Fruit fly (Drosophila melanogaster) whole organism, embryonic: ENCODE data around the gene Dhdds.

Experiments
- Atf-2 ChIP-seq: fragments of 200-800 bp; sonication (Bioruptor generic); optimal IDR thresholded peaks from 2 replicates; lab custom pipeline; 2016; ENCODE audit warnings: missing biosample characterization, missing genetic modification characterization
- B-H2 ChIP-seq: fragments of 200-800 bp; sonication (Bioruptor generic); optimal IDR thresholded peaks from 2 replicates; lab custom pipeline; 2018; ENCODE audit warnings: missing biosample characterization, mild to moderate bottlenecking, missing genetic modification characterization
- Bteb2 ChIP-seq: fragments of 200-800 bp; sonication (Bioruptor generic); optimal IDR thresholded peaks from 2 replicates; lab custom pipeline; 2016; ENCODE audit warnings: missing biosample characterization, missing genetic modification characterization
- CG10366 ChIP-seq: fragments of 200-800 bp; sonication (Bioruptor generic); IDR thresholded peaks from 2 replicates; pipeline ENCODE4 v1.3.6; 2022; ENCODE audit warnings: missing biosample characterization, missing genetic modification characterization
- CG10959 ChIP-seq: fragments of 200-800 bp; sonication (Bioruptor generic); IDR thresholded peaks from 2 replicates; pipeline ENCODE4 v1.3.6; 2022; ENCODE audit warnings: missing biosample characterization, missing genetic modification characterization
- CG11247 ChIP-seq: fragments of 200-800 bp; sonication (Bioruptor generic); IDR thresholded peaks from 2 replicates; pipeline ENCODE4 v1.3.6; 2022; ENCODE audit warnings: missing biosample characterization, missing genetic modification characterization
- CG11695 ChIP-seq: fragments of 200-800 bp; sonication (Bioruptor generic); IDR thresholded peaks from 3 replicates; pipeline ENCODE4 v1.3.6; 2022; ENCODE audit warnings: missing biosample characterization, missing genetic modification characterization
- CG1233 ChIP-seq: fragments of 200-800 bp; sonication (Bioruptor generic); optimal IDR thresholded peaks from 4 replicates; lab custom pipeline; 2018; ENCODE audit warnings: missing biosample characterization, mild to moderate bottlenecking, missing genetic modification characterization
- CG16815 ChIP-seq: fragments of 200-800 bp; sonication (Bioruptor generic); optimal IDR thresholded peaks from 3 replicates; lab custom pipeline; 2017; ENCODE audit warnings: missing biosample characterization, mild to moderate bottlenecking, missing genetic modification characterization
- CG1832 ChIP-seq: fragments of 200-800 bp; sonication (Bioruptor generic); optimal IDR thresholded peaks from 2 replicates; lab custom pipeline; 2017; ENCODE audit warnings: missing biosample characterization, mild to moderate bottlenecking, missing genetic modification characterization, inconsistent platforms
- CG18476 ChIP-seq: fragments of 200-800 bp; sonication (Bioruptor generic); optimal IDR thresholded peaks from 2 replicates; lab custom pipeline; 2016; ENCODE audit warnings: missing biosample characterization, mild to moderate bottlenecking, missing genetic modification characterization
- CG18764 ChIP-seq: fragments of 200-800 bp; sonication (Bioruptor generic); optimal IDR thresholded peaks from 3 replicates; lab custom pipeline; 2016; ENCODE audit warnings: missing biosample characterization, missing genetic modification characterization
- CG30403 ChIP-seq: fragments of 200-800 bp; sonication (Bioruptor generic); optimal IDR thresholded peaks from 3 replicates; lab custom pipeline; 2016; ENCODE audit warnings: missing biosample characterization, missing genetic modification characterization
- CG31224 ChIP-seq: fragments of 200-800 bp; sonication (Bioruptor generic); IDR thresholded peaks from 2 replicates; pipeline ENCODE4 v1.3.6; 2022; ENCODE audit warnings: missing biosample characterization, missing genetic modification characterization
- CG34224 ChIP-seq: fragments of 200-800 bp; sonication (Bioruptor generic); IDR thresholded peaks from 3 replicates; pipeline ENCODE4 v1.3.6; 2022; ENCODE audit warnings: missing biosample characterization, missing genetic modification characterization; ENCODE audit not compliant: partially characterized antibody
- CG4328 ChIP-seq: fragments of 200-800 bp; sonication (Bioruptor generic); optimal IDR thresholded peaks from 3 replicates; lab custom pipeline; 2017; ENCODE audit warnings: missing biosample characterization, missing genetic modification reagents, missing genetic modification characterization
- CG4404 ChIP-seq: fragments of 200-800 bp; sonication (Bioruptor generic); IDR thresholded peaks from 2 replicates; pipeline ENCODE4 v1.3.6; 2022; ENCODE audit warnings: missing biosample characterization, missing genetic modification characterization
- CG8944 ChIP-seq: fragments of 200-800 bp; sonication (Bioruptor generic); optimal IDR thresholded peaks from 3 replicates; lab custom pipeline; 2016; ENCODE audit warnings: missing biosample characterization, missing genetic modification characterization
- CG9609 ChIP-seq: fragments of 200-800 bp; sonication (Bioruptor generic); optimal IDR thresholded peaks from 3 replicates; lab custom pipeline; 2016; ENCODE audit warnings: missing biosample characterization, missing genetic modification characterization
- D ChIP-seq, 2 experiments: fragments of 200-800 bp in 1 of 2; fragments of >200 bp in 1 of 2; sonication (Bioruptor generic) in 1 of 2; optimal IDR thresholded peaks; 2 replicates in 1 of 2; 3 replicates in 1 of 2; lab custom pipeline; 2017; ENCODE audit warnings: mild to moderate bottlenecking in 1 of 2, missing biosample characterization in 1 of 2, missing genetic modification characterization in 1 of 2, missing genetic modification reagents in 1 of 2
- Dip3 ChIP-seq: fragments of 200-800 bp; sonication (Bioruptor generic); optimal IDR thresholded peaks from 3 replicates; lab custom pipeline; 2016; ENCODE audit warnings: missing biosample characterization, missing genetic modification characterization
- Doc3 ChIP-seq: fragments of 200-800 bp; sonication (Bioruptor generic); IDR thresholded peaks from 3 replicates; pipeline ENCODE4 v1.3.6; 2022; ENCODE audit warnings: missing biosample characterization, missing genetic modification characterization; ENCODE audit not compliant: partially characterized antibody
- Fer1 ChIP-seq: fragments of 200-800 bp; sonication (Bioruptor generic); optimal IDR thresholded peaks from 2 replicates; lab custom pipeline; 2017; ENCODE audit warnings: missing biosample characterization, mild to moderate bottlenecking, missing genetic modification characterization
- HLH4C ChIP-seq: fragments of 200-800 bp; sonication (Bioruptor generic); IDR thresholded peaks from 3 replicates; pipeline ENCODE4 v1.3.6; 2022; ENCODE audit warnings: missing biosample characterization, missing genetic modification characterization; ENCODE audit not compliant: partially characterized antibody
- HmgZ ChIP-seq: fragments of 200-800 bp; sonication (Bioruptor generic); optimal IDR thresholded peaks from 2 replicates; lab custom pipeline; 2018; ENCODE audit warnings: missing biosample characterization, mild to moderate bottlenecking, missing genetic modification characterization
- Neu2 ChIP-seq: fragments of 200-800 bp; sonication (Bioruptor generic); optimal IDR thresholded peaks from 3 replicates; lab custom pipeline; 2016; ENCODE audit warnings: missing biosample characterization, missing genetic modification characterization, borderline replicate concordance
- Rfx ChIP-seq: fragments of 200-800 bp; sonication (Bioruptor generic); IDR thresholded peaks from 2 replicates; pipeline ENCODE4 v1.3.6; 2022; ENCODE audit warnings: missing biosample characterization, missing genetic modification characterization
- Rx ChIP-seq: fragments of 200-800 bp; sonication (Bioruptor generic); IDR thresholded peaks from 2 replicates; pipeline ENCODE4 v1.3.6; 2022; ENCODE audit warnings: missing biosample characterization, missing genetic modification characterization
- Six4 ChIP-seq: fragments of 200-800 bp; sonication (Bioruptor generic); optimal IDR thresholded peaks from 2 replicates; lab custom pipeline; 2016; ENCODE audit warnings: missing biosample characterization, missing genetic modification characterization
- Sox100B ChIP-seq: fragments of 200-800 bp; sonication (Bioruptor generic); optimal IDR thresholded peaks from 3 replicates; lab custom pipeline; 2018; ENCODE audit warnings: missing biosample characterization, mild to moderate bottlenecking, missing genetic modification characterization
- YL-1 ChIP-seq: fragments of 200-800 bp; sonication (Bioruptor generic); optimal IDR thresholded peaks from 3 replicates; lab custom pipeline; 2017; ENCODE audit warnings: missing biosample characterization, mild to moderate bottlenecking, missing genetic modification characterization
- abd-A ChIP-seq: fragments of 200-800 bp; sonication (Bioruptor generic); optimal IDR thresholded peaks from 3 replicates; lab custom pipeline; 2019; ENCODE audit warnings: missing biosample characterization, mild to moderate bottlenecking, missing genetic modification characterization, moderate library complexity
- ash1 ChIP-seq: fragments of 200-800 bp; sonication (Bioruptor generic); optimal IDR thresholded peaks from 2 replicates; lab custom pipeline; 2018; ENCODE audit warnings: missing biosample characterization, mild to moderate bottlenecking, missing genetic modification characterization
- bcd ChIP-seq: fragments of 200-800 bp; sonication (Bioruptor generic); optimal IDR thresholded peaks from 2 replicates; lab custom pipeline; 2017; ENCODE audit warnings: missing biosample characterization, mild to moderate bottlenecking, missing genetic modification characterization
- bowl ChIP-seq: fragments of 200-800 bp; sonication (Bioruptor generic); IDR thresholded peaks from 2 replicates; pipeline ENCODE4 v1.3.6; 2022; ENCODE audit warnings: missing biosample characterization, missing genetic modification characterization
- corto ChIP-seq: fragments of 200-800 bp; sonication (Bioruptor generic); optimal IDR thresholded peaks from 2 replicates; lab custom pipeline; 2016; ENCODE audit warnings: missing biosample characterization, mild to moderate bottlenecking, missing genetic modification characterization, moderate library complexity
- ftz-f1 ChIP-seq: fragments of 200-800 bp; sonication (Bioruptor generic); optimal IDR thresholded peaks from 2 replicates; lab custom pipeline; 2016; ENCODE audit warnings: missing biosample characterization, missing genetic modification characterization
- kah ChIP-seq: fragments of 200-800 bp; sonication (Bioruptor generic); optimal IDR thresholded peaks from 2 replicates; lab custom pipeline; 2018; ENCODE audit warnings: missing biosample characterization, mild to moderate bottlenecking, missing genetic modification characterization
- ken ChIP-seq: fragments of 200-800 bp; sonication (Bioruptor generic); IDR thresholded peaks from 3 replicates; pipeline ENCODE4 v1.3.6; 2022; ENCODE audit warnings: missing biosample characterization, missing genetic modification characterization
- klu ChIP-seq: fragments of 200-800 bp; sonication (Bioruptor generic); IDR thresholded peaks from 2 replicates; pipeline ENCODE4 v1.3.6; 2022; ENCODE audit warnings: missing biosample characterization, missing genetic modification characterization
- lilli ChIP-seq: fragments of 200-800 bp; sonication (Bioruptor generic); optimal IDR thresholded peaks from 3 replicates; lab custom pipeline; 2016; ENCODE audit warnings: missing biosample characterization, missing genetic modification characterization
- luna ChIP-seq: fragments of 200-800 bp; sonication (Bioruptor generic); optimal IDR thresholded peaks from 2 replicates; lab custom pipeline; 2016; ENCODE audit warnings: missing biosample characterization, missing genetic modification characterization
- nmo ChIP-seq: fragments of 200-800 bp; sonication (Bioruptor generic); optimal IDR thresholded peaks from 2 replicates; lab custom pipeline; 2018; ENCODE audit warnings: missing biosample characterization, mild to moderate bottlenecking, missing genetic modification characterization, moderate library complexity
- p53 ChIP-seq: fragments of 200-800 bp; sonication (Bioruptor generic); optimal IDR thresholded peaks from 2 replicates; lab custom pipeline; 2016; ENCODE audit warnings: missing biosample characterization, missing genetic modification characterization
- run ChIP-seq: fragments of 200-800 bp; sonication (Bioruptor generic); optimal IDR thresholded peaks from 3 replicates; lab custom pipeline; 2018; ENCODE audit warnings: missing biosample characterization, mild to moderate bottlenecking, missing genetic modification characterization
- sim ChIP-seq: fragments of 200-800 bp; sonication (Bioruptor generic); IDR thresholded peaks from 2 replicates; pipeline ENCODE4 v1.3.6; 2022; ENCODE audit warnings: missing biosample characterization, missing genetic modification characterization
- tgo ChIP-seq: fragments of 200-800 bp; sonication (Bioruptor generic); IDR thresholded peaks from 3 replicates; pipeline ENCODE4 v1.3.6; 2022; ENCODE audit warnings: missing biosample characterization, missing genetic modification characterization
- toy ChIP-seq: fragments of 200-800 bp; sonication (Bioruptor generic); IDR thresholded peaks from 2 replicates; pipeline ENCODE4 v1.3.6; 2022; ENCODE audit warnings: missing biosample characterization, missing genetic modification characterization
- tup ChIP-seq: fragments of 200-800 bp; sonication (Bioruptor generic); optimal IDR thresholded peaks from 2 replicates; lab custom pipeline; 2016; ENCODE audit warnings: missing biosample characterization, mild to moderate bottlenecking, missing genetic modification characterization, moderate library complexity

Gene Dhdds

DNA sequence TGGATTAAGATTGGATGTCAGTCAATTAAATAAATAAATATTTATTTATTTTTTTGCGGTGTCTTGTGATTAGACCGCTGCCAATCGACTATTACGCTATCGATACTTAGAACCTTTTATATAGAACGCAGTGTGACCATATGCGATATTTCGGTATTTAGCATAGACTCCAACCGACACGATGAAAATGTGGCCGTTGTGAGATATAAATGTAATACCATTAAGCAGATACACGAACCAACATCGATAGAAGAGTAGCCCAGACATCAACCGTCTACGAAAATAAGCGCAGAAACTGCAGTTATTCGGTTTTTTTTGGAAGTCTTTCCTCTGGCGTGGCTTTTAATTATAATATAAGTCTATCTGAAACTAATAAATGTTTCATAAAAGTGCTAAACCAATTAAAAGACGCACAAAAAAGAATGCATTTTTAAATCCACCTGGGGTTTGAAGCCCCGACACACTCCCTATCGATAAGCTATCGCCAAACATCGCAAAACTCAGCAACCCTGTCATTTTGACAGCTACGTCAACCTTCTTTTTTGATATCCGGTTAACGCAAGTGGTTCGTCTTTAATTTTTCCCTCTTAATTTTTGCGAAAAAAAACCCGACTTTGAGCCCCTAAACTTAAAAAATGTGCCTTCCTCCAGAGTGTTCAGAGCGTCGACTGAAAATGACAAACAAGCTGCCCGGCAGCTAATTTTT is at the start of gene Dhdds, which contains the start of gene RpS14a (continued):
- peak; percentile 44 for TF ChIP-seq CG18476 (GFP tag; lab: Kevin White, UChicago)
- TF ChIP-seq B-H2 = no peak
- no peak for TF ChIP-seq Neu2 (GFP tag; lab: Kevin White, UChicago)
- TF ChIP-seq ken = peak; percentile 4; the same call in 1 of the 3 replicates
- TF ChIP-seq abd-A (tag; lab: Kevin White, UChicago) = no peak
- TF ChIP-seq run (tag; lab: Kevin White, UChicago) = no peak
- TF ChIP-seq toy (GFP tag; lab: Robert Waterston, UW) = no peak
- TF ChIP-seq HmgZ = no peak
- TF ChIP-seq Six4 (GFP tag; lab: Kevin White, UChicago) = peak; percentile 11
- TF ChIP-seq Rx = peak; percentile 11; the same call in 1 of the 2 replicates
- no peak for TF ChIP-seq CG8944 (GFP tag; lab: Kevin White, UChicago)
- TF ChIP-seq lilli (GFP tag; lab: Kevin White, UChicago) = no peak
- peak; percentile 63 for TF ChIP-seq YL-1 (GFP tag; lab: Kevin White, UChicago)
- no peak for TF ChIP-seq CG4404 (GFP tag; lab: Robert Waterston, UW)
- TF ChIP-seq CG30403 = peak; percentile 61
- no peak for TF ChIP-seq sim (GFP tag; lab: Robert Waterston, UW)
- TF ChIP-seq CG18764 (GFP tag; lab: Kevin White, UChicago) = peak; percentile 25
- peak; percentile 74 for TF ChIP-seq CG4328
- no peak for TF ChIP-seq bowl (GFP tag; lab: Robert Waterston, UW)
- peak; percentile 33 for TF ChIP-seq kah (GFP tag; lab: Kevin White, UChicago)
- TF ChIP-seq D (optimal IDR thresholded peaks at IDR 0.05; lab: Kevin White, UChicago) = no peak
- TF ChIP-seq D (GFP tag; optimal IDR thresholded peaks at IDR 0.05; lab: Kevin White, UChicago) = peak; percentile 62
- peak; percentile 59 for TF ChIP-seq CG1233 (GFP tag; lab: Kevin White, UChicago)
- TF ChIP-seq HLH4C (GFP tag; lab: Robert Waterston, UW) = peak; percentile 49; the same call in 2 of the 3 replicates
- no peak for TF ChIP-seq luna (GFP tag; lab: Kevin White, UChicago)
- peak; percentile 67 for TF ChIP-seq Fer1 (GFP tag; lab: Kevin White, UChicago)
- TF ChIP-seq CG11247 (GFP tag; lab: Robert Waterston, UW) = no peak
- TF ChIP-seq Atf-2 (GFP tag; lab: Kevin White, UChicago) = peak; percentile 17
- TF ChIP-seq tgo (GFP tag; lab: Robert Waterston, UW) = no peak
- TF ChIP-seq nmo (GFP tag; lab: Kevin White, UChicago) = peak; percentile 84
- TF ChIP-seq Sox100B = peak; percentile 81
- TF ChIP-seq CG31224 (GFP tag; lab: Robert Waterston, UW) = peak; percentile 37; the same call in 1 of the 2 replicates
- TF ChIP-seq corto (GFP tag; lab: Kevin White, UChicago) = no peak
- TF ChIP-seq klu (GFP tag; lab: Robert Waterston, UW) = no peak; the same call in 1 of the 2 replicates
- no peak for TF ChIP-seq ash1 (GFP tag; lab: Kevin White, UChicago)
- peak; percentile 27 for TF ChIP-seq tup (GFP tag; lab: Kevin White, UChicago)
- peak; percentile 14; the same call in 1 of the 2 replicates for TF ChIP-seq CG10366 (GFP tag; lab: Robert Waterston, UW)
- no peak for TF ChIP-seq p53
- no peak for TF ChIP-seq ftz-f1 (GFP tag; lab: Kevin White, UChicago)
- peak; percentile 53 for TF ChIP-seq Rfx (GFP tag; lab: Robert Waterston, UW)
- TF ChIP-seq CG10959 (GFP tag; lab: Robert Waterston, UW) = no peak
- no peak for TF ChIP-seq Dip3 (GFP tag; lab: Kevin White, UChicago)
- TF ChIP-seq CG34224 = peak; percentile 67; the same call in 2 of the 3 replicates
- peak; percentile 41 for TF ChIP-seq CG9609 (GFP tag; lab: Kevin White, UChicago)
- TF ChIP-seq Bteb2 (GFP tag; lab: Kevin White, UChicago) = peak; percentile 30
- peak; percentile 29 for TF ChIP-seq CG16815 (GFP tag; lab: Kevin White, UChicago)
- peak; percentile 69; the same call in 2 of the 3 replicates for TF ChIP-seq Doc3 (GFP tag; lab: Robert Waterston, UW)
- peak; percentile 88 for TF ChIP-seq bcd
- 0 out of 3 replicates have a peak, but pooled peaks have one; percentile 17 for TF ChIP-seq CG11695 (GFP tag; lab: Robert Waterston, UW)
- TF ChIP-seq CG1832 (GFP tag; lab: Kevin White, UChicago) = no peak
